Fruit fly (Drosophila melanogaster) whole organism, embryonic: ENCODE results near the gene TTLL1A.
A peak's percentile ranks its signal among the peaks of the same experiment; 100 is the strongest.

ENCODE experiments used
- Abd-B ChIP-seq: fragments of 200-800 bp; sonication (Bioruptor generic); optimal IDR thresholded peaks from 2 replicates; lab custom pipeline; 2018; ENCODE audit warnings: missing biosample characterization, mild to moderate bottlenecking, missing genetic modification characterization, moderate library complexity
- Atf3 ChIP-seq: fragments of 200-800 bp; sonication (Bioruptor generic); optimal IDR thresholded peaks from 3 replicates; lab custom pipeline; 2016; ENCODE audit warnings: missing biosample characterization, missing genetic modification characterization
- Awh ChIP-seq: fragments of 200-800 bp; sonication (Bioruptor generic); IDR thresholded peaks from 2 replicates; pipeline ENCODE4, ENCODE4 v1.3.6; 2022; ENCODE audit warnings: missing biosample characterization, missing genetic modification characterization
- CG10209 ChIP-seq: fragments of 200-800 bp; sonication (Bioruptor generic); optimal IDR thresholded peaks from 3 replicates; lab custom pipeline; 2017; ENCODE audit warnings: missing biosample characterization, mild to moderate bottlenecking, missing genetic modification characterization, missing genetic modification reagents
- CG11504 ChIP-seq: fragments of 200-800 bp; sonication (Bioruptor generic); optimal IDR thresholded peaks from 3 replicates; lab custom pipeline; 2019; ENCODE audit warnings: missing biosample characterization, mild to moderate bottlenecking, missing genetic modification characterization, moderate library complexity
- CG11695 ChIP-seq: fragments of 200-800 bp; sonication (Bioruptor generic); IDR thresholded peaks from 3 replicates; pipeline ENCODE4 v1.3.6; 2022; ENCODE audit warnings: missing biosample characterization, missing genetic modification characterization
- CG12659 ChIP-seq: fragments of 200-800 bp; sonication (Bioruptor generic); optimal IDR thresholded peaks from 3 replicates; lab custom pipeline; 2017; ENCODE audit warnings: mild to moderate bottlenecking, missing biosample characterization, missing genetic modification reagents, missing genetic modification characterization
- CG13424 ChIP-seq: fragments of 200-800 bp; sonication (Bioruptor generic); optimal IDR thresholded peaks from 2 replicates; lab custom pipeline; 2019; ENCODE audit warnings: missing biosample characterization, mild to moderate bottlenecking, missing genetic modification characterization, moderate library complexity
- CG13894 ChIP-seq: fragments of 200-800 bp; sonication (Bioruptor generic); optimal IDR thresholded peaks from 3 replicates; lab custom pipeline; 2018; ENCODE audit warnings: missing biosample characterization, mild to moderate bottlenecking, missing genetic modification characterization, moderate library complexity
- CG16813 ChIP-seq: fragments of 200-800 bp; sonication (Bioruptor generic); IDR thresholded peaks from 3 replicates; pipeline ENCODE4 v1.3.6; 2022; ENCODE audit warnings: missing biosample characterization, missing genetic modification characterization; ENCODE audit not compliant: partially characterized antibody
- CG17802 ChIP-seq: fragments of 200-800 bp; sonication (Bioruptor generic); optimal IDR thresholded peaks from 2 replicates; lab custom pipeline; 2018; ENCODE audit warnings: missing biosample characterization, mild to moderate bottlenecking, missing genetic modification characterization, moderate library complexity
- CG17912 ChIP-seq: fragments of 200-800 bp; sonication (Bioruptor generic); optimal IDR thresholded peaks from 2 replicates; lab custom pipeline; 2018; ENCODE audit warnings: missing biosample characterization, mild to moderate bottlenecking, missing genetic modification characterization
- CG2120 ChIP-seq: fragments of 200-800 bp; sonication (Bioruptor generic); optimal IDR thresholded peaks from 3 replicates; lab custom pipeline; 2016; ENCODE audit warnings: missing biosample characterization, missing genetic modification characterization
- CG30020 ChIP-seq: fragments of 200-800 bp; optimal IDR thresholded peaks from 2 replicates; lab custom pipeline; 2019; ENCODE audit warnings: missing biosample characterization, mild to moderate bottlenecking, missing genetic modification characterization, moderate library complexity
- CG32772 ChIP-seq: fragments of 200-800 bp; sonication (Bioruptor generic); IDR thresholded peaks from 2 replicates; pipeline ENCODE4 v1.3.6; 2022; ENCODE audit warnings: missing biosample characterization, missing genetic modification characterization
- CG3281 ChIP-seq: fragments of 200-800 bp; sonication (Bioruptor generic); optimal IDR thresholded peaks from 3 replicates; lab custom pipeline; 2017; ENCODE audit warnings: missing biosample characterization, mild to moderate bottlenecking, missing genetic modification characterization
- CG6175 ChIP-seq: fragments of 200-800 bp; sonication (Bioruptor generic); IDR thresholded peaks from 3 replicates; pipeline ENCODE4 v1.3.6; 2022; ENCODE audit warnings: missing biosample characterization, missing genetic modification characterization
- CG7786 ChIP-seq: fragments of 200-800 bp; sonication (Bioruptor generic); optimal IDR thresholded peaks from 2 replicates; lab custom pipeline; 2016; ENCODE audit warnings: missing biosample characterization, missing genetic modification characterization
- CG7839 ChIP-seq: fragments of 200-800 bp; sonication (Bioruptor generic); optimal IDR thresholded peaks from 3 replicates; lab custom pipeline; 2018; ENCODE audit warnings: missing biosample characterization, mild to moderate bottlenecking, missing genetic modification characterization, moderate library complexity
- CG7928 ChIP-seq: fragments of 200-800 bp; sonication (Bioruptor generic); optimal IDR thresholded peaks from 2 replicates; lab custom pipeline; 2017; ENCODE audit warnings: missing biosample characterization, mild to moderate bottlenecking, missing genetic modification characterization
- CoRest ChIP-seq: fragments of 200-800 bp; sonication (Bioruptor generic); optimal IDR thresholded peaks from 3 replicates; lab custom pipeline; 2018; ENCODE audit warnings: missing biosample characterization, mild to moderate bottlenecking, missing genetic modification characterization, moderate library complexity
- D19B ChIP-seq: fragments of 200-800 bp; sonication (Bioruptor generic); optimal IDR thresholded peaks from 2 replicates; lab custom pipeline; 2017; ENCODE audit warnings: missing biosample characterization, mild to moderate bottlenecking, missing genetic modification characterization
- Drgx ChIP-seq: fragments of 200-800 bp; sonication (Bioruptor generic); IDR thresholded peaks from 2 replicates; pipeline ENCODE4 v1.3.6; 2022; ENCODE audit warnings: missing biosample characterization, missing genetic modification characterization
- Ets65A ChIP-seq: fragments of 200-800 bp; sonication (Bioruptor generic); peaks from one replicate; lab custom pipeline; 2016; ENCODE audit warnings: missing biosample characterization, missing genetic modification characterization
- Fer3 ChIP-seq: fragments of 200-800 bp; sonication (Bioruptor generic); optimal IDR thresholded peaks from 2 replicates; lab custom pipeline; 2018; ENCODE audit warnings: missing biosample characterization, mild to moderate bottlenecking, missing genetic modification characterization, moderate library complexity
- Med ChIP-seq: fragments of 200-800 bp; sonication (Bioruptor generic); peaks from one replicate; lab custom pipeline; 2016; ENCODE audit warnings: missing biosample characterization, missing genetic modification characterization, mild to moderate bottlenecking, inconsistent platforms, moderate library complexity
- Meics ChIP-seq: fragments of 200-800 bp; sonication (Bioruptor generic); optimal IDR thresholded peaks from 2 replicates; lab custom pipeline; 2017; ENCODE audit warnings: missing biosample characterization, mild to moderate bottlenecking, missing genetic modification characterization
- Oli ChIP-seq: fragments of 200-800 bp; sonication (Bioruptor generic); optimal IDR thresholded peaks from 2 replicates; lab custom pipeline; 2018; ENCODE audit warnings: missing biosample characterization, mild to moderate bottlenecking, missing genetic modification characterization, moderate library complexity
- Pdp1 ChIP-seq, 2 experiments: fragments of 200-800 bp; sonication (Bioruptor generic); optimal IDR thresholded peaks; 3 replicates each; lab custom pipeline; 2016; ENCODE audit warnings: missing biosample characterization in 2 of 2, missing genetic modification characterization in 2 of 2, mild to moderate bottlenecking in 1 of 2, moderate library complexity in 1 of 2
- Ptx1 ChIP-seq: fragments of 200-800 bp; sonication (Bioruptor generic); IDR thresholded peaks from 2 replicates; pipeline ENCODE4 v1.3.6; 2022; ENCODE audit warnings: missing biosample characterization, missing genetic modification characterization
- Tbp ChIP-seq: fragments of >200 bp; optimal IDR thresholded peaks from 2 replicates; lab custom pipeline; 2018; ENCODE audit warnings: missing biosample characterization, missing genetic modification characterization
- Usf ChIP-seq: fragments of 200-800 bp; sonication (Bioruptor generic); optimal IDR thresholded peaks from 2 replicates; lab custom pipeline; 2017; ENCODE audit warnings: missing genotype, missing biosample characterization, missing genetic modification characterization
- al ChIP-seq: fragments of 200-800 bp; sonication (Bioruptor generic); IDR thresholded peaks from 2 replicates; pipeline ENCODE4 v1.3.6; 2022; ENCODE audit warnings: missing biosample characterization, missing genetic modification characterization
- bcd ChIP-seq: fragments of 200-800 bp; sonication (Bioruptor generic); optimal IDR thresholded peaks from 2 replicates; lab custom pipeline; 2017; ENCODE audit warnings: missing biosample characterization, mild to moderate bottlenecking, missing genetic modification characterization
- chinmo ChIP-seq: fragments of 200-800 bp; sonication (Bioruptor generic); IDR thresholded peaks from 4 replicates; pipeline ENCODE4 v1.3.6; 2022; ENCODE audit warnings: missing biosample characterization, missing genetic modification characterization; ENCODE audit not compliant: partially characterized antibody
- crp ChIP-seq, 2 experiments: fragments of 200-800 bp; sonication (Bioruptor generic); optimal IDR thresholded peaks; 2 replicates in 1 of 2; 3 replicates in 1 of 2; lab custom pipeline; 2017; ENCODE audit warnings: missing biosample characterization in 2 of 2, missing genetic modification characterization in 2 of 2, mild to moderate bottlenecking in 1 of 2, moderate library complexity in 1 of 2
- cwo ChIP-seq: fragments of 200-800 bp; sonication (Bioruptor generic); optimal IDR thresholded peaks from 3 replicates; lab custom pipeline; 2017; ENCODE audit warnings: missing biosample characterization, missing genetic modification characterization, mild to moderate bottlenecking, moderate library complexity, missing genetic modification reagents
- dysf ChIP-seq: fragments of 200-800 bp; sonication (Bioruptor generic); IDR thresholded peaks from 3 replicates; pipeline ENCODE4 v1.3.6; 2022; ENCODE audit warnings: missing biosample characterization, missing genetic modification characterization
- exex ChIP-seq: fragments of 200-800 bp; sonication (Bioruptor generic); optimal IDR thresholded peaks from 4 replicates; lab custom pipeline; 2018; ENCODE audit warnings: missing biosample characterization, mild to moderate bottlenecking, missing genetic modification characterization, moderate library complexity
- fd64A ChIP-seq: fragments of 200-800 bp; sonication (Bioruptor generic); optimal IDR thresholded peaks from 3 replicates; lab custom pipeline; 2018; ENCODE audit warnings: missing biosample characterization, mild to moderate bottlenecking, missing genetic modification characterization
- gem ChIP-seq: fragments of 200-800 bp; sonication (Bioruptor generic); optimal IDR thresholded peaks from 2 replicates; lab custom pipeline; 2019; ENCODE audit warnings: missing biosample characterization, mild to moderate bottlenecking, missing genetic modification characterization, moderate library complexity
- ind ChIP-seq: fragments of 200-800 bp; sonication (Bioruptor generic); optimal IDR thresholded peaks from 3 replicates; lab custom pipeline; 2016; ENCODE audit warnings: missing biosample characterization, missing genetic modification characterization
- lab ChIP-seq: fragments of 200-800 bp; sonication (Bioruptor generic); optimal IDR thresholded peaks from 3 replicates; lab custom pipeline; 2017; ENCODE audit warnings: missing biosample characterization, missing genetic modification characterization, mild to moderate bottlenecking, moderate library complexity, missing genetic modification reagents
- lilli ChIP-seq: fragments of 200-800 bp; sonication (Bioruptor generic); optimal IDR thresholded peaks from 3 replicates; lab custom pipeline; 2016; ENCODE audit warnings: missing biosample characterization, missing genetic modification characterization
- onecut ChIP-seq: fragments of 200-800 bp; sonication (Bioruptor generic); IDR thresholded peaks from 2 replicates; pipeline ENCODE4 v1.3.6; 2022; ENCODE audit warnings: missing biosample characterization, missing genetic modification characterization
- row ChIP-seq: fragments of 200-800 bp; sonication (Bioruptor generic); IDR thresholded peaks from 3 replicates; pipeline ENCODE4 v1.3.6; 2022; ENCODE audit warnings: missing biosample characterization, missing genetic modification characterization

Gene TTLL1A

dm6 chrX:17226681-17227019, 24.3 kb upstream of the TTLL1A start, which contains the start of gene CG10598 (continued):
- TF ChIP-seq CG2120 (GFP tag; lab: Kevin White, UChicago) (peak; percentile 29), Tbp (GFP tag; lab: Kevin White, UChicago) (no peak), Pdp1 (GFP tag; optimal IDR thresholded peaks at IDR 0.05; lab: Kevin White, UChicago) (peak in 1 of 2 experiments; percentile 1), CG7839 (tag; lab: Kevin White, UChicago) (peak; percentile 37), Usf (peak; percentile 10), gem (tag; lab: Kevin White, UChicago) (peak; percentile 49), lab (GFP tag; lab: Kevin White, UChicago) (peak; percentile 2), CG13424 (no peak), Atf3 (GFP tag; lab: Kevin White, UChicago) (no peak), CG11695 (GFP tag; lab: Robert Waterston, UW) (0 out of 3 replicates have a peak, but pooled peaks have one; percentile 31), Ptx1 (GFP tag; lab: Robert Waterston, UW) (peak; percentile 29; the same call in 1 of the 2 replicates), CG32772 (GFP tag; lab: Robert Waterston, UW) (0 out of 2 replicates have a peak, but pooled peaks have one; percentile 15), fd64A (GFP tag; lab: Kevin White, UChicago) (no peak), CG10209 (GFP tag; lab: Kevin White, UChicago) (peak; percentile 3), CG16813 (GFP tag; lab: Robert Waterston, UW) (no peak), ind (GFP tag; lab: Kevin White, UChicago) (peak; percentile 18), D19B (peak; percentile 1), CG12659 (GFP tag; lab: Kevin White, UChicago) (peak; percentile 11), crp (GFP tag; optimal IDR thresholded peaks at IDR 0.05; lab: Kevin White, UChicago) (no peak), al (GFP tag; lab: Robert Waterston, UW) (0 out of 2 replicates have a peak, but pooled peaks have one; percentile 25), CoRest (tag; lab: Kevin White, UChicago) (peak; percentile 24), Ets65A (GFP tag; lab: Kevin White, UChicago) (peak; percentile 85), lilli (GFP tag; lab: Kevin White, UChicago) (peak; percentile 9), dysf (GFP tag; lab: Robert Waterston, UW) (peak; percentile 54; the same call in 2 of the 3 replicates), CG3281 (GFP tag; lab: Kevin White, UChicago) (peak; percentile 12), bcd (GFP tag; lab: Kevin White, UChicago) (peak; percentile 5), row (GFP tag; lab: Robert Waterston, UW) (0 out of 3 replicates have a peak, but pooled peaks have one; percentile 32), Oli (tag; lab: Kevin White, UChicago) (peak; percentile 8), Drgx (GFP tag; lab: Robert Waterston, UW) (no peak), cwo (GFP tag; lab: Kevin White, UChicago) (peak; percentile 1), Abd-B (GFP tag; lab: Kevin White, UChicago) (no peak), CG11504 (tag; lab: Kevin White, UChicago) (peak; percentile 8), Fer3 (tag; lab: Kevin White, UChicago) (no peak), Meics (GFP tag; lab: Kevin White, UChicago) (peak; percentile 25)
- TF ChIP-seq, all 482 proteins: peak for 36

- peak; percentile 72 for TF ChIP-seq Ets65A (GFP tag; lab: Kevin White, UChicago)
- TF ChIP-seq CG13894 (tag; lab: Kevin White, UChicago), result peak; percentile 29
- peak; percentile 75; the same call in 1 of the 2 replicates for TF ChIP-seq Awh
- TF ChIP-seq chinmo, result peak; percentile 54; the same call in 1 of the 4 replicates
- TF ChIP-seq exex (tag; lab: Kevin White, UChicago), result no peak
- TF ChIP-seq CG17802, result no peak
- peak; percentile 56 for TF ChIP-seq Med
- TF ChIP-seq onecut (GFP tag; lab: Robert Waterston, UW), result peak; percentile 34; the same call in 1 of the 2 replicates
- TF ChIP-seq CG17912 (GFP tag; lab: Kevin White, UChicago), result no peak
- no peak for TF ChIP-seq CG7928 (GFP tag; lab: Kevin White, UChicago)
- TF ChIP-seq CG30020 (tag; lab: Kevin White, UChicago), result no peak
- TF ChIP-seq CG6175, result peak; percentile 26; the same call in 1 of the 3 replicates
- no peak for TF ChIP-seq CG7786
- TF ChIP-seq, all 482 proteins: peak for 7
Observed at dm6 chrX:17225972-17226680, 23.7 kb upstream of the TTLL1A start.
